Fruit fly (Drosophila melanogaster): Measurements from ENCODE around the gene CG13367.

DNA sequence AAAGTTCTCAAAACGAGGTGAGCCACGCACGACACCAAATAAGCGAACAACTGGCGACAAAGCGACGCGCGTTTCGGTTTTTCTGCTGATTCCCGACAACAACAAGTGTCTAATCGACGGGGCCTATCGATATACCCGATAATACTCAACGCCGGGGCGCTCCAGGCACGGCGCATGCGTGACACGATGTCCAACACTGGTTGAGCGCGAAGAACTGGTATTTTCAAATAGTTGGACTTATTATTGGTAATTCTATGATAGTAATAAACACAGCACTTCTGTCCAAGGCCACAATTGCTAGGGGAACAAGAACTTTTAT lies 27.1 kb upstream of the CG13367 start:
- TF ChIP-seq usp (GFP tag; optimal IDR thresholded peaks at IDR 0.05) (no peak), psq (GFP tag; optimal IDR thresholded peaks at IDR 0.05) (no peak), Dif (GFP tag; optimal IDR thresholded peaks at IDR 0.05; ENCODE audit: partially characterized antibody) (no peak), h (GFP tag; optimal IDR thresholded peaks at IDR 0.05) (peak; percentile 29)

All from whole organism, wandering third instar larva.